Worm (Caenorhabditis elegans) whole organism, L1 larva: ENCODE data around the gene F40G9.5.

ENCODE experiments used
- C04F5.9 ChIP-seq: sonication (generic microtip); optimal IDR thresholded peaks from 2 replicates; lab custom pipeline; 2016; ENCODE audit warnings: missing genetic modification characterization, missing compliant biosample characterization
- F16B12.6 ChIP-seq: fragments of 150-350 bp; optimal IDR thresholded peaks from 2 replicates; lab custom pipeline; 2014; ENCODE audit warnings: missing biosample characterization, missing genetic modification characterization
- Y116A8C.19 ChIP-seq: sonication (generic microtip); optimal IDR thresholded peaks from 2 replicates; lab custom pipeline; 2016; ENCODE audit warnings: missing compliant biosample characterization, missing genetic modification characterization, borderline replicate concordance
- ama-1 ChIP-seq: fragments of 150-350 bp; optimal IDR thresholded peaks from 2 replicates; lab custom pipeline; 2014
- ceh-82 ChIP-seq, 3 experiments: fragments of 150-350 bp in 1 of 3; sonication (generic microtip) in 2 of 3; optimal IDR thresholded peaks; 2 replicates each; lab custom pipeline; 2014 to 2017; ENCODE audit warnings: missing biosample characterization in 3 of 3, missing genetic modification characterization in 3 of 3
- efl-3 ChIP-seq: fragments of 200-800 bp; sonication (Bioruptor generic); optimal IDR thresholded peaks from 2 replicates; lab custom pipeline; 2018; ENCODE audit warnings: mild to moderate bottlenecking, missing genetic modification characterization, missing compliant biosample characterization
- egl-27 ChIP-seq, 2 experiments: fragments of 150-350 bp in 1 of 2; sonication (generic microtip); optimal IDR thresholded peaks; 3 replicates each; lab custom pipeline; 2017 to 2018; ENCODE audit warnings: missing biosample characterization in 2 of 2, missing genetic modification characterization in 2 of 2, missing genetic modification reagents in 2 of 2
- fkh-10 ChIP-seq: sonication (generic microtip); optimal IDR thresholded peaks from 2 replicates; lab custom pipeline; 2017; ENCODE audit warnings: missing biosample characterization, missing genetic modification reagents, missing genetic modification characterization
- fos-1 ChIP-seq: fragments of 150-350 bp; optimal IDR thresholded peaks from 2 replicates; lab custom pipeline; 2014; ENCODE audit warnings: missing biosample characterization, missing genetic modification characterization
- hpl-2 ChIP-seq: fragments of 150-350 bp; optimal IDR thresholded peaks from 2 replicates; lab custom pipeline; 2014; ENCODE audit warnings: missing biosample characterization, missing genetic modification reagents, missing genetic modification characterization
- irx-1 ChIP-seq: sonication (generic microtip); optimal IDR thresholded peaks from 2 replicates; lab custom pipeline; 2016; ENCODE audit warnings: missing genetic modification characterization, missing compliant biosample characterization
- isw-1 ChIP-seq: fragments of 200-800 bp; sonication (Bioruptor generic); IDR thresholded peaks from 2 replicates; pipeline ENCODE4 v1.3.6; 2022; ENCODE audit warnings: missing genetic modification characterization, missing compliant biosample characterization
- jun-1 ChIP-seq: fragments of 150-350 bp; optimal IDR thresholded peaks from 2 replicates; lab custom pipeline; 2014; ENCODE audit warnings: missing biosample characterization, missing genetic modification reagents, missing genetic modification characterization
- lin-14 ChIP-seq: fragments of 200-800 bp; sonication (Bioruptor generic); optimal IDR thresholded peaks from 2 replicates; lab custom pipeline; 2018; ENCODE audit warnings: mild to moderate bottlenecking, missing genetic modification characterization, moderate library complexity, missing compliant biosample characterization
- lir-3 ChIP-seq: sonication (generic microtip); optimal IDR thresholded peaks from 2 replicates; lab custom pipeline; 2016; ENCODE audit warnings: mild to moderate bottlenecking, missing genetic modification characterization, moderate library complexity, missing compliant biosample characterization; ENCODE audit not compliant: poor library complexity
- mdl-1 ChIP-seq, 2 experiments: fragments of 150-350 bp; optimal IDR thresholded peaks; 2 replicates each; lab custom pipeline; 2014 to 2017; ENCODE audit warnings: missing biosample characterization in 2 of 2, missing genetic modification characterization in 2 of 2, inconsistent platforms in 1 of 2
- mef-2 ChIP-seq: fragments of 150-350 bp; optimal IDR thresholded peaks from 2 replicates; lab custom pipeline; 2014; ENCODE audit warnings: missing biosample characterization, missing genetic modification characterization
- nhr-11 ChIP-seq: fragments of 150-350 bp; optimal IDR thresholded peaks from 2 replicates; lab custom pipeline; 2014; ENCODE audit warnings: missing biosample characterization, missing genetic modification characterization
- nhr-19 ChIP-seq: fragments of 200-800 bp; sonication (Bioruptor generic); conservative IDR thresholded peaks from 2 replicates; pipeline ENCODE4 v1.3.6; 2022; ENCODE audit warnings: missing genetic modification characterization, missing compliant biosample characterization
- nhr-237 ChIP-seq: fragments of 150-350 bp; optimal IDR thresholded peaks from 2 replicates; lab custom pipeline; 2014; ENCODE audit warnings: missing biosample characterization, missing genetic modification characterization
- nhr-47 ChIP-seq: sonication (generic microtip); optimal IDR thresholded peaks from 2 replicates; lab custom pipeline; 2016; ENCODE audit warnings: mild to moderate bottlenecking, missing genetic modification characterization, moderate library complexity, missing compliant biosample characterization
- nhr-71 ChIP-seq: sonication (generic microtip); optimal IDR thresholded peaks from 2 replicates; lab custom pipeline; 2016; ENCODE audit warnings: mild to moderate bottlenecking, missing genetic modification characterization, moderate library complexity, missing compliant biosample characterization
- nhr-77 ChIP-seq: fragments of 150-350 bp; optimal IDR thresholded peaks from 2 replicates; lab custom pipeline; 2014; ENCODE audit warnings: missing biosample characterization, missing genetic modification characterization
- nhr-85 ChIP-seq: sonication (generic microtip); peaks from one replicate; lab custom pipeline; 2016; ENCODE audit warnings: missing genetic modification characterization, inconsistent platforms, missing compliant biosample characterization
- pag-3 ChIP-seq: sonication (generic microtip); optimal IDR thresholded peaks from 2 replicates; lab custom pipeline; 2017; ENCODE audit warnings: missing genetic modification characterization, mild to moderate bottlenecking, missing compliant biosample characterization, antibody characterized with exemption, borderline replicate concordance; ENCODE audit not compliant: insufficient read depth
- pqm-1 ChIP-seq: sonication (generic microtip); optimal IDR thresholded peaks from 3 replicates; lab custom pipeline; 2017; ENCODE audit warnings: missing biosample characterization, missing genetic modification characterization
- snu-23 ChIP-seq: sonication (generic microtip); optimal IDR thresholded peaks from 2 replicates; lab custom pipeline; 2016; ENCODE audit warnings: missing genetic modification characterization, missing compliant biosample characterization
- sptf-1 ChIP-seq: fragments of 150-350 bp; optimal IDR thresholded peaks from 2 replicates; lab custom pipeline; 2014; ENCODE audit warnings: missing biosample characterization, missing genetic modification characterization
- sup-37 ChIP-seq: fragments of 200-800 bp; sonication (Bioruptor generic); optimal IDR thresholded peaks from 2 replicates; lab custom pipeline; 2018; ENCODE audit warnings: mild to moderate bottlenecking, missing genetic modification characterization, missing compliant biosample characterization
- swsn-7 ChIP-seq: sonication (generic microtip); optimal IDR thresholded peaks from 2 replicates; lab custom pipeline; 2016; ENCODE audit warnings: missing genetic modification characterization, missing compliant biosample characterization
- tlp-1 ChIP-seq: fragments of 150-350 bp; optimal IDR thresholded peaks from 2 replicates; lab custom pipeline; 2014; ENCODE audit warnings: missing biosample characterization, missing genetic modification characterization
- unc-130 ChIP-seq: fragments of 150-350 bp; optimal IDR thresholded peaks from 2 replicates; lab custom pipeline; 2017; ENCODE audit warnings: missing biosample characterization, missing genetic modification characterization, inconsistent platforms
- unc-62 ChIP-seq: fragments of 150-350 bp; optimal IDR thresholded peaks from 2 replicates; lab custom pipeline; 2014; ENCODE audit warnings: missing biosample characterization, missing genetic modification reagents, missing genetic modification characterization
- unc-86 ChIP-seq: sonication (generic microtip); optimal IDR thresholded peaks from 2 replicates; lab custom pipeline; 2016; ENCODE audit warnings: missing genetic modification characterization, missing compliant biosample characterization
- unc-98 ChIP-seq: fragments of 200-800 bp; sonication (Bioruptor generic); IDR thresholded peaks from 2 replicates; pipeline ENCODE4 v1.3.6; 2022; ENCODE audit warnings: missing genetic modification characterization, missing compliant biosample characterization
- zag-1 ChIP-seq: fragments of 150-350 bp; optimal IDR thresholded peaks from 2 replicates; lab custom pipeline; 2014; ENCODE audit warnings: missing biosample characterization, missing genetic modification characterization
- zip-4 ChIP-seq: fragments of 200-800 bp; sonication (Bioruptor generic); optimal IDR thresholded peaks from 2 replicates; lab custom pipeline; 2018; ENCODE audit warnings: mild to moderate bottlenecking, missing genetic modification characterization, moderate library complexity, missing compliant biosample characterization
- ztf-4 ChIP-seq: fragments of 150-350 bp; optimal IDR thresholded peaks from 2 replicates; lab custom pipeline; 2014; ENCODE audit warnings: missing biosample characterization, missing genetic modification characterization

The F40G9.5 gene

ce11 chrIII:175733-176132 lies 5.3 kb upstream of the F40G9.5 start, which contains the start of gene clec-148:
TSS of gene clec-148 (minus strand) at chrIII:175833.
- TF ChIP-seq pqm-1 (tag; lab: Kevin White, UChicago) (no peak), mdl-1 (tag; optimal IDR thresholded peaks at IDR 0.05; lab: Kevin White, UChicago) (no peak), unc-86 (no peak), swsn-7 (tag; lab: Kevin White, UChicago) (no peak), nhr-47 (tag; lab: Kevin White, UChicago) (no peak), nhr-85 (tag; lab: Kevin White, UChicago) (no peak), lin-14 (GFP tag; lab: Kevin White, UChicago) (no peak), egl-27 (tag; optimal IDR thresholded peaks at IDR 0.05; lab: Kevin White, UChicago) (no peak), nhr-237 (no peak), sptf-1 (tag; lab: Kevin White, UChicago) (no peak), nhr-19 (GFP tag; lab: Robert Waterston, UW) (no peak), mef-2 (tag; lab: Kevin White, UChicago) (no peak), tlp-1 (tag; lab: Kevin White, UChicago) (no peak), C04F5.9 (tag; lab: Kevin White, UChicago) (no peak)

ce11 chrIII:177715-178114 lies 3.3 kb upstream of the F40G9.5 start, which contains the start of gene F40G9.14:
TSS of gene F40G9.14 (minus strand) at chrIII:177815.
- TF ChIP-seq pqm-1 (tag; lab: Kevin White, UChicago): no peak
- TF ChIP-seq jun-1: no peak
- no peak for TF ChIP-seq unc-130 (tag; lab: Kevin White, UChicago)
- TF ChIP-seq nhr-237: no peak
- TF ChIP-seq lir-3: no peak
- no peak for TF ChIP-seq pag-3 (tag; lab: Kevin White, UChicago)
- TF ChIP-seq efl-3 (GFP tag; lab: Kevin White, UChicago): no peak
- no peak for TF ChIP-seq unc-62 (GFP tag; lab: Kevin White, UChicago)
- TF ChIP-seq fos-1 (tag; lab: Kevin White, UChicago): no peak
- no peak for TF ChIP-seq fkh-10 (GFP tag; lab: Kevin White, UChicago)
- no peak for TF ChIP-seq nhr-11
- TF ChIP-seq irx-1 (tag; lab: Kevin White, UChicago): no peak
- TF ChIP-seq Y116A8C.19 (tag; lab: Kevin White, UChicago): no peak
- TF ChIP-seq hpl-2 (GFP tag; lab: Kevin White, UChicago): no peak
- TF ChIP-seq unc-86: no peak
- no peak for TF ChIP-seq nhr-85 (tag; lab: Kevin White, UChicago)
- no peak for TF ChIP-seq sup-37 (GFP tag; lab: Kevin White, UChicago)
- no peak for TF ChIP-seq ama-1
- no peak for TF ChIP-seq zip-4 (GFP tag; lab: Kevin White, UChicago)

- TF ChIP-seq F16B12.6 (tag; lab: Kevin White, UChicago) (no peak), Y116A8C.19 (tag; lab: Kevin White, UChicago) (no peak), ceh-82 (tag; optimal IDR thresholded peaks at IDR 0.05; lab: Kevin White, UChicago) (no peak), nhr-77 (tag; lab: Kevin White, UChicago) (no peak), unc-98 (GFP tag; lab: Robert Waterston, UW) (no peak), nhr-71 (tag; lab: Kevin White, UChicago) (no peak), swsn-7 (tag; lab: Kevin White, UChicago) (no peak), zag-1 (tag; lab: Kevin White, UChicago) (no peak), snu-23 (GFP tag; lab: Kevin White, UChicago) (no peak), pqm-1 (tag; lab: Kevin White, UChicago) (no peak), ztf-4 (tag; lab: Kevin White, UChicago) (no peak), isw-1 (GFP tag; lab: Robert Waterston, UW) (no peak)
These were observed 2.9 kb upstream of the F40G9.5 start for ce11 chrIII:178126-178525.
